Fruit fly (Drosophila melanogaster) whole organism, embryonic: ENCODE results near the gene hng2.

ENCODE experiments used
- CG10959 ChIP-seq: fragments of 200-800 bp; sonication (Bioruptor generic); IDR thresholded peaks from 2 replicates; pipeline ENCODE4 v1.3.6; 2022; ENCODE audit warnings: missing biosample characterization, missing genetic modification characterization
- CG12071 ChIP-seq: fragments of 200-800 bp; sonication (Bioruptor generic); optimal IDR thresholded peaks from 3 replicates; lab custom pipeline; 2018; ENCODE audit warnings: missing biosample characterization, mild to moderate bottlenecking, missing genetic modification characterization
- CG12391 ChIP-seq: fragments of 200-800 bp; sonication (Bioruptor generic); optimal IDR thresholded peaks from 3 replicates; lab custom pipeline; 2018; ENCODE audit warnings: missing biosample characterization, mild to moderate bottlenecking, missing genetic modification characterization, moderate library complexity
- CG14860 ChIP-seq: fragments of 200-800 bp; sonication (Bioruptor generic); IDR thresholded peaks from 3 replicates; pipeline ENCODE4 v1.3.6; 2022; ENCODE audit warnings: missing biosample characterization, missing genetic modification characterization; ENCODE audit not compliant: partially characterized antibody
- CG15073 ChIP-seq: fragments of 200-800 bp; sonication (Bioruptor generic); optimal IDR thresholded peaks from 2 replicates; lab custom pipeline; 2016; ENCODE audit warnings: missing biosample characterization, missing genetic modification characterization
- CG17186 ChIP-seq: fragments of 200-800 bp; sonication (Bioruptor generic); optimal IDR thresholded peaks from 3 replicates; lab custom pipeline; 2017; ENCODE audit warnings: missing biosample characterization, missing genetic modification reagents, missing genetic modification characterization
- CG17385 ChIP-seq: fragments of 200-800 bp; sonication (Bioruptor generic); optimal IDR thresholded peaks from 3 replicates; lab custom pipeline; 2018; ENCODE audit warnings: missing biosample characterization, mild to moderate bottlenecking, missing genetic modification characterization
- CG17612 ChIP-seq: fragments of 200-800 bp; sonication (Bioruptor generic); IDR thresholded peaks from 2 replicates; pipeline ENCODE4 v1.3.6; 2022; ENCODE audit warnings: missing biosample characterization, missing genetic modification characterization
- CG2199 ChIP-seq: fragments of 200-800 bp; sonication (Bioruptor generic); IDR thresholded peaks from 3 replicates; pipeline ENCODE4 v1.3.6; 2022; ENCODE audit warnings: missing biosample characterization, missing genetic modification characterization
- CG30431 ChIP-seq: fragments of 200-800 bp; sonication (Bioruptor generic); optimal IDR thresholded peaks from 2 replicates; lab custom pipeline; 2017; ENCODE audit warnings: missing biosample characterization, missing genetic modification characterization
- CG3163 ChIP-seq: fragments of 200-800 bp; sonication (Bioruptor generic); optimal IDR thresholded peaks from 3 replicates; lab custom pipeline; 2016; ENCODE audit warnings: missing biosample characterization, missing genetic modification characterization
- CG43689 ChIP-seq: fragments of 200-800 bp; sonication (Bioruptor generic); IDR thresholded peaks from 2 replicates; pipeline ENCODE4 v1.3.6; 2022; ENCODE audit warnings: missing biosample characterization, missing genetic modification characterization
- CG7372 ChIP-seq: fragments of 200-800 bp; sonication (Bioruptor generic); IDR thresholded peaks from 2 replicates; pipeline ENCODE4 v1.3.6; 2022; ENCODE audit warnings: missing biosample characterization, missing genetic modification characterization
- CG7963 ChIP-seq: fragments of 200-800 bp; sonication (Bioruptor generic); IDR thresholded peaks from 3 replicates; pipeline ENCODE4 v1.3.6; 2022; ENCODE audit warnings: missing biosample characterization, missing genetic modification characterization; ENCODE audit not compliant: partially characterized antibody
- CG9437 ChIP-seq: fragments of 200-800 bp; sonication (Bioruptor generic); optimal IDR thresholded peaks from 2 replicates; lab custom pipeline; 2018; ENCODE audit warnings: missing biosample characterization, mild to moderate bottlenecking, missing genetic modification characterization
- Chrac-16 ChIP-seq: fragments of 200-800 bp; sonication (Bioruptor generic); optimal IDR thresholded peaks from 3 replicates; lab custom pipeline; 2016; ENCODE audit warnings: missing biosample characterization, missing genetic modification characterization
- D19B ChIP-seq: fragments of 200-800 bp; sonication (Bioruptor generic); optimal IDR thresholded peaks from 2 replicates; lab custom pipeline; 2017; ENCODE audit warnings: missing biosample characterization, mild to moderate bottlenecking, missing genetic modification characterization
- Dfd ChIP-seq, 2 experiments: fragments of >200 bp; optimal IDR thresholded peaks; 2 replicates each; lab custom pipeline; 2017; ENCODE audit warnings: missing biosample characterization in 2 of 2, missing genetic modification characterization in 2 of 2
- Ets65A ChIP-seq: fragments of 200-800 bp; sonication (Bioruptor generic); peaks from one replicate; lab custom pipeline; 2016; ENCODE audit warnings: missing biosample characterization, missing genetic modification characterization
- Gsc ChIP-seq: fragments of 200-800 bp; sonication (Bioruptor generic); IDR thresholded peaks from 2 replicates; pipeline ENCODE4 v1.3.6; 2022; ENCODE audit warnings: missing biosample characterization, missing genetic modification characterization
- HHEX ChIP-seq: fragments of 200-800 bp; sonication (Bioruptor generic); optimal IDR thresholded peaks from 3 replicates; lab custom pipeline; 2017; ENCODE audit warnings: missing biosample characterization, mild to moderate bottlenecking, missing genetic modification characterization, missing genetic modification reagents
- Hr78 ChIP-seq, 2 experiments: fragments of 200-800 bp in 1 of 2; fragments of >200 bp in 1 of 2; sonication (Bioruptor generic) in 1 of 2; optimal IDR thresholded peaks; 2 replicates each; lab custom pipeline; 2017 to 2019; ENCODE audit warnings: missing biosample characterization in 2 of 2, missing genetic modification characterization in 2 of 2, mild to moderate bottlenecking in 1 of 2, moderate library complexity in 1 of 2
- Jarid2 ChIP-seq: fragments of 200-800 bp; sonication (Bioruptor generic); optimal IDR thresholded peaks from 3 replicates; lab custom pipeline; 2017; ENCODE audit warnings: mild to moderate bottlenecking, missing biosample characterization, missing genetic modification reagents, missing genetic modification characterization
- Nf-YA ChIP-seq: fragments of 200-800 bp; sonication (Bioruptor generic); IDR thresholded peaks from 2 replicates; pipeline ENCODE4 v1.3.6; 2022; ENCODE audit warnings: missing biosample characterization, missing genetic modification characterization
- Pdp1 ChIP-seq, 2 experiments: fragments of 200-800 bp; sonication (Bioruptor generic); optimal IDR thresholded peaks; 3 replicates each; lab custom pipeline; 2016; ENCODE audit warnings: missing biosample characterization in 2 of 2, missing genetic modification characterization in 2 of 2, mild to moderate bottlenecking in 1 of 2, moderate library complexity in 1 of 2
- Ravus ChIP-seq: fragments of 200-800 bp; sonication (Bioruptor generic); IDR thresholded peaks from 2 replicates; pipeline ENCODE4 v1.3.6; 2022; ENCODE audit warnings: missing biosample characterization, missing genetic modification characterization
- Side ChIP-seq: fragments of 200-800 bp; sonication (Bioruptor generic); optimal IDR thresholded peaks from 2 replicates; lab custom pipeline; 2016; ENCODE audit warnings: missing biosample characterization, missing genetic modification characterization
- Sox100B ChIP-seq: fragments of 200-800 bp; sonication (Bioruptor generic); optimal IDR thresholded peaks from 3 replicates; lab custom pipeline; 2018; ENCODE audit warnings: missing biosample characterization, mild to moderate bottlenecking, missing genetic modification characterization
- Sox102F ChIP-seq: fragments of 200-800 bp; sonication (Bioruptor generic); optimal IDR thresholded peaks from 2 replicates; lab custom pipeline; 2018; ENCODE audit warnings: missing biosample characterization, mild to moderate bottlenecking, missing genetic modification characterization, moderate library complexity
- Trl ChIP-seq, 3 experiments: fragments of >200 bp in 2 of 3; fragments of 200-800 bp in 1 of 3; sonication (Bioruptor generic) in 1 of 3; optimal IDR thresholded peaks; 2 replicates in 1 of 3; 3 replicates in 2 of 3; lab custom pipeline; 2016 to 2017; ENCODE audit warnings: missing biosample characterization in 1 of 3, missing genetic modification characterization in 1 of 3
- Usf ChIP-seq: fragments of 200-800 bp; sonication (Bioruptor generic); optimal IDR thresholded peaks from 2 replicates; lab custom pipeline; 2017; ENCODE audit warnings: missing genotype, missing biosample characterization, missing genetic modification characterization
- ab ChIP-seq: fragments of 200-800 bp; sonication (Bioruptor generic); optimal IDR thresholded peaks from 2 replicates; lab custom pipeline; 2016; ENCODE audit warnings: missing biosample characterization, missing genetic modification characterization
- ara ChIP-seq: fragments of 200-800 bp; sonication (Bioruptor generic); IDR thresholded peaks from 2 replicates; pipeline ENCODE4 v1.3.6; 2022; ENCODE audit warnings: missing biosample characterization, missing genetic modification characterization
- ash1 ChIP-seq: fragments of 200-800 bp; sonication (Bioruptor generic); optimal IDR thresholded peaks from 2 replicates; lab custom pipeline; 2018; ENCODE audit warnings: missing biosample characterization, mild to moderate bottlenecking, missing genetic modification characterization
- br ChIP-seq: fragments of >200 bp; optimal IDR thresholded peaks from 2 replicates; lab custom pipeline; 2017
- cg ChIP-seq: fragments of 200-800 bp; sonication (Bioruptor generic); optimal IDR thresholded peaks from 3 replicates; lab custom pipeline; 2019; ENCODE audit warnings: missing biosample characterization, mild to moderate bottlenecking, missing genetic modification characterization, moderate library complexity
- crol ChIP-seq: fragments of 200-800 bp; sonication (Bioruptor generic); IDR thresholded peaks from 2 replicates; pipeline ENCODE4 v1.3.6; 2022; ENCODE audit warnings: missing biosample characterization, missing genetic modification characterization
- fru ChIP-seq: fragments of >200 bp; optimal IDR thresholded peaks from 2 replicates; lab custom pipeline; 2017
- gt ChIP-seq: fragments of 200-800 bp; sonication (Bioruptor generic); IDR thresholded peaks from 2 replicates; pipeline ENCODE4 v1.3.6; 2022; ENCODE audit warnings: missing biosample characterization, missing genetic modification characterization
- kah ChIP-seq: fragments of 200-800 bp; sonication (Bioruptor generic); optimal IDR thresholded peaks from 2 replicates; lab custom pipeline; 2018; ENCODE audit warnings: missing biosample characterization, mild to moderate bottlenecking, missing genetic modification characterization
- kni ChIP-seq: fragments of 200-800 bp; sonication (Bioruptor generic); optimal IDR thresholded peaks from 3 replicates; lab custom pipeline; 2017; ENCODE audit warnings: mild to moderate bottlenecking, missing biosample characterization, missing genetic modification reagents, missing genetic modification characterization
- p53 ChIP-seq: fragments of 200-800 bp; sonication (Bioruptor generic); optimal IDR thresholded peaks from 2 replicates; lab custom pipeline; 2016; ENCODE audit warnings: missing biosample characterization, missing genetic modification characterization
- phol ChIP-seq: fragments of 200-800 bp; sonication (Bioruptor generic); optimal IDR thresholded peaks from 3 replicates; lab custom pipeline; 2018; ENCODE audit warnings: missing biosample characterization, mild to moderate bottlenecking, missing genetic modification characterization, moderate library complexity
- pita ChIP-seq: fragments of 200-800 bp; sonication (Bioruptor generic); optimal IDR thresholded peaks from 2 replicates; lab custom pipeline; 2017; ENCODE audit warnings: missing biosample characterization, mild to moderate bottlenecking, missing genetic modification characterization
- pros ChIP-seq: fragments of 200-800 bp; sonication (Bioruptor generic); optimal IDR thresholded peaks from 3 replicates; lab custom pipeline; 2019; ENCODE audit warnings: missing biosample characterization, mild to moderate bottlenecking, missing genetic modification characterization, moderate library complexity
- sens ChIP-seq: fragments of 200-800 bp; sonication (Bioruptor generic); peaks from one replicate; lab custom pipeline; 2016; ENCODE audit warnings: missing biosample characterization, missing genetic modification characterization
- sens-2 ChIP-seq: fragments of 200-800 bp; sonication (Bioruptor generic); IDR thresholded peaks from 2 replicates; pipeline ENCODE4 v1.3.6; 2022; ENCODE audit warnings: missing biosample characterization, missing genetic modification characterization
- tll ChIP-seq, 2 experiments: fragments of 200-800 bp in 1 of 2; fragments of >200 bp in 1 of 2; sonication (Bioruptor generic) in 1 of 2; optimal IDR thresholded peaks; 2 replicates each; lab custom pipeline; 2017 to 2019; ENCODE audit warnings: missing biosample characterization in 2 of 2, missing genetic modification characterization in 2 of 2, mild to moderate bottlenecking in 1 of 2, moderate library complexity in 1 of 2
- tna ChIP-seq: fragments of 200-800 bp; sonication (Bioruptor generic); IDR thresholded peaks from 2 replicates; pipeline ENCODE4 v1.3.6; 2022; ENCODE audit warnings: missing biosample characterization, missing genetic modification characterization; ENCODE audit not compliant: partially characterized antibody
- unpg ChIP-seq: fragments of 200-800 bp; sonication (Bioruptor generic); optimal IDR thresholded peaks from 3 replicates; lab custom pipeline; 2018; ENCODE audit warnings: missing biosample characterization, mild to moderate bottlenecking, missing genetic modification characterization, moderate library complexity
- vnd ChIP-seq: fragments of 200-800 bp; sonication (Bioruptor generic); IDR thresholded peaks from 3 replicates; pipeline ENCODE4 v1.3.6; 2022; ENCODE audit warnings: missing biosample characterization, missing genetic modification characterization; ENCODE audit not compliant: partially characterized antibody

The hng2 gene

DNA sequence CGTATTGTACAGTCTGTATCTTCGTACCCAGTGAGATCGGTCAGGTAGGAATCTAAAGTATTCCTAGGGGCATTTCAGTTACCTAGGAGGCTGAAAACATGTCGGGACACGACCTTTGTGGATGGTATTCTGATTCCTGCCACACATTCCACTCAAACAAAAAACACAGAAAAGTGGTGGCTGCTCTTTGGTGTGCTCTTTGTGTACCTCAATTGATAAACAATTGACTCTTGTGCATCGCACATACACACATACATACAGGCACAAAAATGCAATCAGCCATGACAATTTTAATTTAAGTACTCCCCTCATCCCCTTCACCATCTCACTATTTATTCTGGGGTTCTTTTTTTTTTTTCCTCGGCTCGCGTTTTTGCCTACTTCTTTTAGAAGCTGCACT is 42.1 kb downstream of the hng2 start (continued):
- no peak for TF ChIP-seq CG17612 (GFP tag; lab: Robert Waterston, UW)
- no peak for TF ChIP-seq Hr78 (GFP tag; optimal IDR thresholded peaks at IDR 0.05; lab: Kevin White, UChicago)
- no peak for TF ChIP-seq Side
- TF ChIP-seq CG12071 (GFP tag; lab: Kevin White, UChicago) = no peak
- peak; percentile 43; the same call in 1 of the 3 replicates for TF ChIP-seq CG2199 (GFP tag; lab: Robert Waterston, UW)
- TF ChIP-seq Sox102F (GFP tag; lab: Kevin White, UChicago) = no peak
- no peak for TF ChIP-seq Jarid2
- no peak for TF ChIP-seq CG17186 (GFP tag; lab: Kevin White, UChicago)
- TF ChIP-seq D19B (GFP tag; lab: Kevin White, UChicago) = no peak
- TF ChIP-seq CG9437 (GFP tag; lab: Kevin White, UChicago) = no peak
- TF ChIP-seq ab = no peak
- no peak for TF ChIP-seq CG7372 (GFP tag; lab: Robert Waterston, UW)
- no peak for TF ChIP-seq tna (GFP tag; lab: Robert Waterston, UW)
- no peak for TF ChIP-seq CG30431 (GFP tag; lab: Kevin White, UChicago)
- TF ChIP-seq CG15073 (GFP tag; lab: Kevin White, UChicago) = no peak
- no peak for TF ChIP-seq HHEX (GFP tag; lab: Kevin White, UChicago)
- TF ChIP-seq crol = peak; percentile 87
- peak; percentile 37 for TF ChIP-seq CG3163 (GFP tag; lab: Kevin White, UChicago)
- peak; percentile 86 for TF ChIP-seq pros
- TF ChIP-seq ash1 (GFP tag; lab: Kevin White, UChicago) = peak; percentile 16
- peak in 1 of 2 experiments; percentile 1 for TF ChIP-seq Trl (optimal IDR thresholded peaks at IDR 0.05; lab: Kevin White, UChicago)
- TF ChIP-seq Trl (GFP tag; optimal IDR thresholded peaks at IDR 0.05; lab: Kevin White, UChicago) = no peak
- no peak for TF ChIP-seq Gsc (GFP tag; lab: Robert Waterston, UW)
- TF ChIP-seq p53 = peak; percentile 89
- TF ChIP-seq Usf (GFP tag; lab: Kevin White, UChicago) = no peak
- no peak for TF ChIP-seq Ets65A (GFP tag; lab: Kevin White, UChicago)
- no peak for TF ChIP-seq phol (tag; lab: Kevin White, UChicago)
- no peak for TF ChIP-seq fru (lab: Kevin White, UChicago)
- no peak for TF ChIP-seq unpg (GFP tag; lab: Kevin White, UChicago)
- no peak for TF ChIP-seq kah (GFP tag; lab: Kevin White, UChicago)
- peak in 1 of 2 experiments; percentile 80 for TF ChIP-seq tll (GFP tag; optimal IDR thresholded peaks at IDR 0.05; lab: Kevin White, UChicago)
- TF ChIP-seq cg (GFP tag; lab: Kevin White, UChicago) = peak; percentile 66
- TF ChIP-seq kni (GFP tag; lab: Kevin White, UChicago) = peak; percentile 81
- no peak for TF ChIP-seq Dfd (GFP tag; optimal IDR thresholded peaks at IDR 0.05; lab: Kevin White, UChicago)
- TF ChIP-seq CG17385 (GFP tag; lab: Kevin White, UChicago) = no peak
- TF ChIP-seq pita (GFP tag; lab: Kevin White, UChicago) = no peak
- no peak for TF ChIP-seq sens-2 (GFP tag; lab: Robert Waterston, UW)
- TF ChIP-seq CG12391 (tag; lab: Kevin White, UChicago) = no peak
- TF ChIP-seq vnd = no peak
- no peak for TF ChIP-seq Sox100B (GFP tag; lab: Kevin White, UChicago)
- TF ChIP-seq ara (GFP tag; lab: Robert Waterston, UW) = no peak
- no peak for TF ChIP-seq br (lab: Kevin White, UChicago)
- TF ChIP-seq Ravus (GFP tag; lab: Robert Waterston, UW) = no peak
- TF ChIP-seq gt = no peak
- no peak for TF ChIP-seq CG10959 (GFP tag; lab: Robert Waterston, UW)
- TF ChIP-seq sens = peak; percentile 2
- no peak for TF ChIP-seq CG7963 (GFP tag; lab: Robert Waterston, UW)
- TF ChIP-seq Pdp1 (GFP tag; optimal IDR thresholded peaks at IDR 0.05; lab: Kevin White, UChicago) = no peak
- no peak for TF ChIP-seq Chrac-16 (GFP tag; lab: Kevin White, UChicago)
- TF ChIP-seq CG43689 (GFP tag; lab: Robert Waterston, UW) = no peak
- no peak for TF ChIP-seq Nf-YA (GFP tag; lab: Robert Waterston, UW)
- no peak for TF ChIP-seq CG14860
